Worm (Caenorhabditis elegans) whole organism, midembryonic: ENCODE results near the gene D2024.5.

Experiments
- T22C8.4 ChIP-seq: fragments of 200-800 bp; sonication (Bioruptor generic); IDR thresholded peaks from 2 replicates; pipeline ENCODE4 v1.3.6; 2022; ENCODE audit warnings: missing genetic modification characterization, missing compliant biosample characterization
- cog-1 ChIP-seq: sonication (generic microtip); optimal IDR thresholded peaks from 2 replicates; lab custom pipeline; 2016; ENCODE audit warnings: missing genetic modification characterization, missing compliant biosample characterization
- flt-1 ChIP-seq: fragments of 200-800 bp; sonication (Bioruptor generic); IDR thresholded peaks from 2 replicates; pipeline ENCODE4 v1.3.6; 2022; ENCODE audit warnings: missing genetic modification characterization, missing compliant biosample characterization
- klf-2 ChIP-seq: fragments of 200-800 bp; sonication (Bioruptor generic); conservative IDR thresholded peaks from 2 replicates; pipeline ENCODE4 v1.3.6; 2022; ENCODE audit warnings: missing genetic modification reagents, missing genetic modification characterization, missing compliant biosample characterization
- med-1 ChIP-seq: sonication (generic microtip); optimal IDR thresholded peaks from 2 replicates; lab custom pipeline; 2017; ENCODE audit warnings: missing genetic modification characterization, mild to moderate bottlenecking, missing compliant biosample characterization, antibody characterized with exemption, missing genetic modification reagents; ENCODE audit not compliant: insufficient read depth
- ref-1 ChIP-seq: fragments of 200-800 bp; sonication (Bioruptor generic); conservative IDR thresholded peaks from 2 replicates; pipeline ENCODE4 v1.3.6; 2022; ENCODE audit warnings: missing genetic modification reagents, missing genetic modification characterization, missing compliant biosample characterization
- tab-1 ChIP-seq: fragments of 200-800 bp; sonication (Bioruptor generic); IDR thresholded peaks from 2 replicates; pipeline ENCODE4 v1.3.6; 2022; ENCODE audit warnings: missing genetic modification characterization, missing compliant biosample characterization
- ztf-23 ChIP-seq: fragments of 200-800 bp; sonication (Bioruptor generic); IDR thresholded peaks from 2 replicates; pipeline ENCODE4 v1.3.6; 2022; ENCODE audit warnings: missing genetic modification reagents, missing genetic modification characterization, missing compliant biosample characterization
- ztf-29 ChIP-seq: fragments of 200-800 bp; sonication (Bioruptor generic); IDR thresholded peaks from 2 replicates; pipeline ENCODE4 v1.3.6; 2022; ENCODE audit warnings: missing genetic modification reagents, missing genetic modification characterization, missing compliant biosample characterization

DNA sequence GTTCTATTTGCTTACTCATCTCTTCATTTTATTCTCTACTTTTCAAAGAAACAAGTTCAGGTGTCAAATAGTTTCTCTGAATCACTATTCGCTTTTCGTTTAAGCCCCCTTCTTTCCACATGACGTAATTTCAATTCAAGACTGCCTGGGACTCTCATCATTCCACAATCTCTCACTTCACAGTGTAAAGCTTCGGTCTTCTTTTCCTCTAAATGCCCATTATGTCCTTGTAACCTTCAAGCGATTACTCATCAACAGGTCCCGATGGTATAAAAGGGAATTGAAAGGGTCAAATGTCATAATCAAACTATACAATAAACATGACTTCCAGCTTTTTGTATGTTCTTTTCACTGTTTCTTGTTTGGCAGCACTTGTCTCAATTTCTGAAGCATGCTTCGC, 49.2 kb downstream of the D2024.5 start, which contains the start of gene C42D4.3:
- TF ChIP-seq T22C8.4 (GFP tag; lab: Robert Waterston, UW) (no peak), med-1 (GFP tag; lab: Kevin White, UChicago) (no peak), klf-2 (GFP tag; lab: Robert Waterston, UW) (no peak), ztf-23 (GFP tag; lab: Robert Waterston, UW) (no peak), ztf-29 (GFP tag; lab: Robert Waterston, UW) (no peak), ref-1 (no peak), tab-1 (GFP tag; lab: Robert Waterston, UW) (no peak), cog-1 (tag; lab: Kevin White, UChicago) (no peak), flt-1 (GFP tag; lab: Robert Waterston, UW) (no peak)
